Fruit fly (Drosophila melanogaster): ENCODE data around the gene ush.

ush gene

DNA sequence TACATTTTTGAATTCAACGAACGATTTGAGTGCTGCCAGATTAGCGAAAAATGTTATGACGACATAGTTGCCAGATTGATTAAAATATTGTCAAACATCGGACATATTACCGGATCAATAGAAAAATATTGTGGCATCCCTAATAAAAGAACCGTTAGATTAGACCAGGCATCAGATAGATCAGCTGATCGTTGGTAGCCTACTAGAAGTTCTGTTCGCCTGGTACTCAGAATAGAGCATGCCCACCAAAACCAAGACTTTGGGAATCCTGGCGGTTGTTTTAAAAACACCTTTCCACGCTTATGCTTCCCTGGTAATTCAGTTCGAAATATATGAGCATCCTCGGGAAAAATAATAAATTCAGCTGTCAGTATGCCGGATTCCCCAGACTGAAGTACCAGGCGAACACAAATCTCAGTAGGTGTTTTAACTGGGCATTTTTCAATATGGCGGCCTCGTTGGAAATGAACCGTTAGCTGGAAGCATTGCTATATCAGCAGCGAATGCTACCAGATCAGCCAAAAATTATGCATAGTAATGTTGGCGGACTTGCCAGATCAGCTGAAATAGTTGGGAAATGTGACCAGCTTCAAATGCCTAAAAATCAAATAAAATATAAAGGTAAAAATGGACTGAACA, 64.7 kb downstream of the ush start (continued):
- TF ChIP-seq Atf-2 (GFP tag; optimal IDR thresholded peaks at IDR 0.05) (no peak), crc (GFP tag; optimal IDR thresholded peaks at IDR 0.05) (no peak), gfzf (GFP tag; optimal IDR thresholded peaks at IDR 0.05) (peak; percentile 80), CG15269 (tag; optimal IDR thresholded peaks at IDR 0.05) (peak; percentile 44), nau (GFP tag; optimal IDR thresholded peaks at IDR 0.05) (no peak), ac (GFP tag; optimal IDR thresholded peaks at IDR 0.05) (peak; percentile 75), CG11093 (GFP tag; IDR thresholded peaks at IDR 0.05) (no peak), Dad (GFP tag; optimal IDR thresholded peaks at IDR 0.05) (no peak), TFAM (GFP tag; optimal IDR thresholded peaks at IDR 0.05) (no peak), CG5953 (GFP tag; IDR thresholded peaks at IDR 0.05) (no peak), slp2 (GFP tag; optimal IDR thresholded peaks at IDR 0.05) (no peak), CG4360 (GFP tag; IDR thresholded peaks at IDR 0.05) (no peak), jing (GFP tag; optimal IDR thresholded peaks at IDR 0.05) (no peak), Hand (GFP tag; optimal IDR thresholded peaks at IDR 0.05) (no peak), CG9797 (GFP tag; optimal IDR thresholded peaks at IDR 0.05) (peak; percentile 85), Doc3 (GFP tag; IDR thresholded peaks at IDR 0.05; ENCODE audit: partially characterized antibody) (peak; percentile 61; the same call in 1 of the 3 replicates), CG4617 (GFP tag; optimal IDR thresholded peaks at IDR 0.05; ENCODE audit: borderline replicate concordance) (no peak), exex (tag; optimal IDR thresholded peaks at IDR 0.05) (no peak), Dek (tag; optimal IDR thresholded peaks at IDR 0.05) (peak; percentile 19), schlank (tag; optimal IDR thresholded peaks at IDR 0.05) (no peak), MBD-R2 (GFP tag; IDR thresholded peaks at IDR 0.05) (no peak; the same call in 1 of the 2 replicates), Sry-δ (GFP tag; optimal IDR thresholded peaks at IDR 0.05) (peak; percentile 35), Camta (GFP tag; optimal IDR thresholded peaks at IDR 0.05) (no peak), gro (GFP tag; optimal IDR thresholded peaks at IDR 0.05) (no peak), crol (GFP tag; IDR thresholded peaks at IDR 0.05) (no peak), gcm (GFP tag; optimal IDR thresholded peaks at IDR 0.05) (peak; percentile 58), vfl (GFP tag; optimal IDR thresholded peaks at IDR 0.05) (no peak), nmo (GFP tag; optimal IDR thresholded peaks at IDR 0.05) (peak; percentile 56), CG10654 (GFP tag; optimal IDR thresholded peaks at IDR 0.05) (no peak), bigmax (GFP tag; optimal IDR thresholded peaks at IDR 0.05) (no peak), HHEX (GFP tag; optimal IDR thresholded peaks at IDR 0.05) (no peak), Sox100B (GFP tag; optimal IDR thresholded peaks at IDR 0.05) (no peak), CG3726 (GFP tag; IDR thresholded peaks at IDR 0.05) (no peak), dan (GFP tag; IDR thresholded peaks at IDR 0.05) (no peak), CG8478 (optimal IDR thresholded peaks at IDR 0.05) (no peak), pb (GFP tag; optimal IDR thresholded peaks at IDR 0.05) (no peak), CG13424 (tag; optimal IDR thresholded peaks at IDR 0.05) (no peak), CG8765 (GFP tag; IDR thresholded peaks at IDR 0.05) (no peak), Xrp1 (GFP tag; IDR thresholded peaks at IDR 0.05) (no peak), Med (GFP tag) (peak; percentile 88), slou (GFP tag; optimal IDR thresholded peaks at IDR 0.05) (no peak), en (GFP tag; optimal IDR thresholded peaks at IDR 0.05) (no peak), B-H1 (GFP tag; IDR thresholded peaks at IDR 0.05) (no peak), amos (GFP tag; IDR thresholded peaks at IDR 0.05; ENCODE audit: partially characterized antibody) (peak; percentile 36), ham (GFP tag; IDR thresholded peaks at IDR 0.05) (no peak), Dref (GFP tag; IDR thresholded peaks at IDR 0.05) (peak; percentile 38; the same call in 1 of the 2 replicates), kay (GFP tag; optimal IDR thresholded peaks at IDR 0.05) (no peak), Neu2 (GFP tag; optimal IDR thresholded peaks at IDR 0.05; ENCODE audit: borderline replicate concordance) (no peak), NfI (GFP tag; optimal IDR thresholded peaks at IDR 0.05) (peak; percentile 19), Gsc (GFP tag; IDR thresholded peaks at IDR 0.05) (no peak), Nf-YC (tag; optimal IDR thresholded peaks at IDR 0.05) (peak; percentile 56)

All from whole organism, embryonic.